Fruit fly (Drosophila melanogaster) whole organism, adult: ENCODE measurements around the gene Grl36b.

Experiments
- CG11617 ChIP-seq: fragments of 200-800 bp; sonication (Bioruptor generic); optimal IDR thresholded peaks from 2 replicates; lab custom pipeline; 2017; ENCODE audit warnings: mild to moderate bottlenecking, missing biosample characterization, missing genetic modification reagents, missing genetic modification characterization
- CG12768 ChIP-seq: fragments of 200-800 bp; sonication (Bioruptor generic); optimal IDR thresholded peaks from 2 replicates; lab custom pipeline; 2017; ENCODE audit warnings: missing biosample characterization, missing genetic modification characterization, mild to moderate bottlenecking, moderate library complexity, missing genetic modification reagents
- CG14711 ChIP-seq: fragments of 200-800 bp; sonication (Bioruptor generic); optimal IDR thresholded peaks from 2 replicates; lab custom pipeline; 2018; ENCODE audit warnings: missing biosample characterization, mild to moderate bottlenecking, missing genetic modification characterization, moderate library complexity
- CG1620 ChIP-seq: fragments of 200-800 bp; sonication (Bioruptor generic); optimal IDR thresholded peaks from 2 replicates; lab custom pipeline; 2016; ENCODE audit warnings: missing biosample characterization, missing genetic modification characterization
- CG33017 ChIP-seq: fragments of 200-800 bp; sonication (Bioruptor generic); optimal IDR thresholded peaks from 2 replicates; lab custom pipeline; 2018; ENCODE audit warnings: missing biosample characterization, mild to moderate bottlenecking, missing genetic modification characterization, moderate library complexity
- CG5204 ChIP-seq: fragments of 200-800 bp; sonication (Bioruptor generic); optimal IDR thresholded peaks from 2 replicates; lab custom pipeline; 2016; ENCODE audit warnings: missing biosample characterization, missing genetic modification characterization
- CG7045 ChIP-seq: fragments of 200-800 bp; sonication (Bioruptor generic); optimal IDR thresholded peaks from 2 replicates; lab custom pipeline; 2017; ENCODE audit warnings: missing biosample characterization, mild to moderate bottlenecking, missing genetic modification characterization
- CG7101 ChIP-seq: fragments of 200-800 bp; sonication (Bioruptor generic); optimal IDR thresholded peaks from 2 replicates; lab custom pipeline; 2018; ENCODE audit warnings: missing biosample characterization, mild to moderate bottlenecking, missing genetic modification characterization, moderate library complexity
- Clk ChIP-seq: fragments of 200-800 bp; sonication (Bioruptor generic); optimal IDR thresholded peaks from 2 replicates; lab custom pipeline; 2017; ENCODE audit warnings: missing biosample characterization, missing genetic modification characterization
- Crg-1 ChIP-seq: fragments of 200-800 bp; sonication (Bioruptor generic); optimal IDR thresholded peaks from 2 replicates; lab custom pipeline; 2016; ENCODE audit warnings: missing biosample characterization, missing genetic modification characterization
- Hr96 ChIP-seq: fragments of 200-800 bp; sonication (Bioruptor generic); optimal IDR thresholded peaks from 2 replicates; lab custom pipeline; 2016; ENCODE audit warnings: missing biosample characterization, missing genetic modification characterization
- Mnt ChIP-seq: fragments of 200-800 bp; sonication (Bioruptor generic); optimal IDR thresholded peaks from 2 replicates; lab custom pipeline; 2016; ENCODE audit warnings: missing biosample characterization, mild to moderate bottlenecking, missing genetic modification characterization
- bab1 ChIP-seq: fragments of 200-800 bp; sonication (Bioruptor generic); optimal IDR thresholded peaks from 3 replicates; lab custom pipeline; 2019; ENCODE audit warnings: missing biosample characterization, mild to moderate bottlenecking, missing genetic modification characterization, moderate library complexity
- cic ChIP-seq: fragments of 200-800 bp; sonication (Bioruptor generic); optimal IDR thresholded peaks from 2 replicates; lab custom pipeline; 2017; ENCODE audit warnings: missing biosample characterization, mild to moderate bottlenecking, missing genetic modification characterization, moderate library complexity
- cnc ChIP-seq, 2 experiments: fragments of >200 bp; optimal IDR thresholded peaks; 2 replicates each; lab custom pipeline; 2017
- kay ChIP-seq: fragments of 200-800 bp; sonication (Bioruptor generic); peaks from one replicate; lab custom pipeline; 2016; ENCODE audit warnings: missing biosample characterization, missing genetic modification characterization, borderline replicate concordance
- ovo ChIP-seq: fragments of 200-800 bp; sonication (Bioruptor generic); optimal IDR thresholded peaks from 2 replicates; lab custom pipeline; 2016; ENCODE audit warnings: missing biosample characterization, missing genetic modification characterization
- pad ChIP-seq: fragments of 200-800 bp; sonication (Bioruptor generic); optimal IDR thresholded peaks from 3 replicates; lab custom pipeline; 2017; ENCODE audit warnings: missing biosample characterization, missing genetic modification characterization, mild to moderate bottlenecking, moderate library complexity, missing genetic modification reagents
- tj ChIP-seq: fragments of 200-800 bp; sonication (Bioruptor generic); optimal IDR thresholded peaks from 3 replicates; lab custom pipeline; 2017; ENCODE audit warnings: missing biosample characterization, mild to moderate bottlenecking, missing genetic modification characterization, moderate library complexity
- toe ChIP-seq: fragments of 200-800 bp; sonication (Bioruptor generic); optimal IDR thresholded peaks from 2 replicates; lab custom pipeline; 2016; ENCODE audit warnings: missing biosample characterization, missing genetic modification characterization

Grl36b gene

dm6 chr2L:18125649-18126048, at the start of gene Grl36b:
Grl36b (minus strand) TSS chr2L:18125749.
- TF ChIP-seq Crg-1 (GFP tag; lab: Kevin White, UChicago), result no peak
- TF ChIP-seq pad (GFP tag; lab: Kevin White, UChicago), result no peak
- no peak for TF ChIP-seq CG14711 (tag; lab: Kevin White, UChicago)
- TF ChIP-seq CG11617 (GFP tag; lab: Kevin White, UChicago), result no peak
- no peak for TF ChIP-seq CG12768
- no peak for TF ChIP-seq tj (GFP tag; lab: Kevin White, UChicago)
- no peak for TF ChIP-seq kay (GFP tag; lab: Kevin White, UChicago)
- no peak for TF ChIP-seq CG33017
- TF ChIP-seq CG5204 (GFP tag; lab: Kevin White, UChicago), result no peak
- no peak for TF ChIP-seq ovo (GFP tag; lab: Kevin White, UChicago)
- TF ChIP-seq CG1620 (GFP tag; lab: Kevin White, UChicago), result no peak
- no peak for TF ChIP-seq bab1 (GFP tag; lab: Kevin White, UChicago)
- no peak for TF ChIP-seq CG7101 (tag; lab: Kevin White, UChicago)
- TF ChIP-seq cic (GFP tag; lab: Kevin White, UChicago), result no peak
- TF ChIP-seq Mnt (GFP tag; lab: Kevin White, UChicago), result no peak
- TF ChIP-seq toe, result no peak
- TF ChIP-seq CG7045, result no peak

- TF ChIP-seq CG7045 (no peak), pad (GFP tag; lab: Kevin White, UChicago) (no peak), CG5204 (GFP tag; lab: Kevin White, UChicago) (no peak), cnc (optimal IDR thresholded peaks at IDR 0.05; lab: Kevin White, UChicago) (no peak), CG1620 (GFP tag; lab: Kevin White, UChicago) (no peak), Mnt (GFP tag; lab: Kevin White, UChicago) (no peak), Clk (GFP tag; lab: Kevin White, UChicago) (no peak), CG14711 (tag; lab: Kevin White, UChicago) (no peak), cic (GFP tag; lab: Kevin White, UChicago) (no peak), toe (no peak), Crg-1 (GFP tag; lab: Kevin White, UChicago) (no peak), tj (GFP tag; lab: Kevin White, UChicago) (no peak), CG33017 (no peak), CG7101 (tag; lab: Kevin White, UChicago) (no peak)
Measured at dm6 chr2L:18159172-18159571, 33.6 kb upstream of the Grl36b start, which contains the start of gene JMJD4. JMJD4 (minus strand) TSS chr2L:18159272.

dm6 chr2L:18158622-18159043, 33.1 kb upstream of the Grl36b start:
- TF ChIP-seq Mnt (GFP tag; lab: Kevin White, UChicago) (no peak), CG5204 (GFP tag; lab: Kevin White, UChicago) (no peak), cic (GFP tag; lab: Kevin White, UChicago) (no peak), CG7045 (no peak)

dm6 chr2L:18155877-18156276, 30.3 kb upstream of the Grl36b start, which contains the start of gene CG5783:
CG5783 (plus strand) TSS chr2L:18156043.
- TF ChIP-seq Hr96 (GFP tag; lab: Kevin White, UChicago) (no peak), pad (GFP tag; lab: Kevin White, UChicago) (peak; percentile 89)

- TF ChIP-seq cnc (optimal IDR thresholded peaks at IDR 0.05; lab: Kevin White, UChicago) (no peak), Mnt (GFP tag; lab: Kevin White, UChicago) (no peak), CG1620 (GFP tag; lab: Kevin White, UChicago) (no peak), cic (GFP tag; lab: Kevin White, UChicago) (no peak), Hr96 (GFP tag; lab: Kevin White, UChicago) (no peak), pad (GFP tag; lab: Kevin White, UChicago) (no peak), ovo (GFP tag; lab: Kevin White, UChicago) (no peak)
Measured at dm6 chr2L:18154551-18154950, 29.0 kb upstream of the Grl36b start, which contains the start of gene CG15155. CG15155 (plus strand) TSS chr2L:18154851.

- peak; percentile 10 for TF ChIP-seq pad (GFP tag; lab: Kevin White, UChicago)
- peak; percentile 74 for TF ChIP-seq CG7101 (tag; lab: Kevin White, UChicago)
- TF ChIP-seq toe, result peak; percentile 25
- TF ChIP-seq CG33017, result peak; percentile 77
- TF ChIP-seq CG5204 (GFP tag; lab: Kevin White, UChicago), result no peak
- no peak for TF ChIP-seq Mnt (GFP tag; lab: Kevin White, UChicago)
- peak; percentile 54 for TF ChIP-seq CG14711 (tag; lab: Kevin White, UChicago)
- TF ChIP-seq bab1 (GFP tag; lab: Kevin White, UChicago), result peak; percentile 78
- TF ChIP-seq CG7045, result peak; percentile 76
- peak; percentile 73 for TF ChIP-seq CG12768
- no peak for TF ChIP-seq CG1620 (GFP tag; lab: Kevin White, UChicago)
- no peak for TF ChIP-seq Hr96 (GFP tag; lab: Kevin White, UChicago)
- peak; percentile 66 for TF ChIP-seq CG11617 (GFP tag; lab: Kevin White, UChicago)
- peak; percentile 54 for TF ChIP-seq cic (GFP tag; lab: Kevin White, UChicago)
Measured at dm6 chr2L:18153068-18153467, 27.5 kb upstream of the Grl36b start, which contains the start of gene CG17681. CG17681 (plus strand) TSS chr2L:18153123.

dm6 chr2L:18152172-18152639, 26.7 kb upstream of the Grl36b start, which contains the start of gene Socs36E:
Socs36E (minus strand) TSS chr2L:18152417.
- TF ChIP-seq toe (no peak), cic (GFP tag; lab: Kevin White, UChicago) (peak; percentile 26), Crg-1 (GFP tag; lab: Kevin White, UChicago) (no peak), ovo (GFP tag; lab: Kevin White, UChicago) (no peak), CG14711 (tag; lab: Kevin White, UChicago) (no peak), pad (GFP tag; lab: Kevin White, UChicago) (no peak), bab1 (GFP tag; lab: Kevin White, UChicago) (peak; percentile 41), CG5204 (GFP tag; lab: Kevin White, UChicago) (no peak), CG7045 (no peak), tj (GFP tag; lab: Kevin White, UChicago) (peak; percentile 79), cnc (optimal IDR thresholded peaks at IDR 0.05; lab: Kevin White, UChicago) (no peak), CG33017 (peak; percentile 8), CG11617 (GFP tag; lab: Kevin White, UChicago) (no peak), CG12768 (no peak), CG7101 (tag; lab: Kevin White, UChicago) (no peak), Mnt (GFP tag; lab: Kevin White, UChicago) (peak; percentile 57), Clk (GFP tag; lab: Kevin White, UChicago) (no peak), kay (GFP tag; lab: Kevin White, UChicago) (no peak), CG1620 (GFP tag; lab: Kevin White, UChicago) (peak; percentile 34), Hr96 (GFP tag; lab: Kevin White, UChicago) (no peak)
